Fruit fly (Drosophila melanogaster) whole organism, embryonic: Measurements from ENCODE around the gene scyl.

Experiments
- Ada2b ChIP-seq: fragments of 200-800 bp; sonication (Bioruptor generic); IDR thresholded peaks from 2 replicates; pipeline ENCODE4 v1.3.6; 2022; ENCODE audit warnings: missing biosample characterization, missing genetic modification characterization
- Bteb2 ChIP-seq: fragments of 200-800 bp; sonication (Bioruptor generic); optimal IDR thresholded peaks from 2 replicates; lab custom pipeline; 2016; ENCODE audit warnings: missing biosample characterization, missing genetic modification characterization
- CG11398 ChIP-seq: fragments of 200-800 bp; sonication (Bioruptor generic); optimal IDR thresholded peaks from 2 replicates; lab custom pipeline; 2016; ENCODE audit warnings: missing biosample characterization, missing genetic modification characterization
- CG12071 ChIP-seq: fragments of 200-800 bp; sonication (Bioruptor generic); optimal IDR thresholded peaks from 3 replicates; lab custom pipeline; 2018; ENCODE audit warnings: missing biosample characterization, mild to moderate bottlenecking, missing genetic modification characterization
- CG14710 ChIP-seq: fragments of 200-800 bp; sonication (Bioruptor generic); optimal IDR thresholded peaks from 3 replicates; lab custom pipeline; 2019; ENCODE audit warnings: missing biosample characterization, mild to moderate bottlenecking, missing genetic modification characterization, moderate library complexity
- CG17912 ChIP-seq: fragments of 200-800 bp; sonication (Bioruptor generic); optimal IDR thresholded peaks from 2 replicates; lab custom pipeline; 2018; ENCODE audit warnings: missing biosample characterization, mild to moderate bottlenecking, missing genetic modification characterization
- CG2712 ChIP-seq: fragments of 200-800 bp; optimal IDR thresholded peaks from 3 replicates; lab custom pipeline; 2019; ENCODE audit warnings: missing biosample characterization, mild to moderate bottlenecking, missing genetic modification characterization, moderate library complexity
- CG30403 ChIP-seq: fragments of 200-800 bp; sonication (Bioruptor generic); optimal IDR thresholded peaks from 3 replicates; lab custom pipeline; 2016; ENCODE audit warnings: missing biosample characterization, missing genetic modification characterization
- CG3838 ChIP-seq: fragments of 200-800 bp; sonication (Bioruptor generic); optimal IDR thresholded peaks from 3 replicates; lab custom pipeline; 2016; ENCODE audit warnings: missing biosample characterization, missing genetic modification characterization
- CG5180 ChIP-seq: fragments of 200-800 bp; sonication (Bioruptor generic); optimal IDR thresholded peaks from 3 replicates; lab custom pipeline; 2017; ENCODE audit warnings: missing biosample characterization, missing genetic modification characterization, mild to moderate bottlenecking, moderate library complexity, missing genetic modification reagents
- CG5245 ChIP-seq: fragments of 200-800 bp; sonication (Bioruptor generic); optimal IDR thresholded peaks from 3 replicates; lab custom pipeline; 2016; ENCODE audit warnings: missing biosample characterization, missing genetic modification characterization
- CG6689 ChIP-seq: fragments of 200-800 bp; sonication (Bioruptor generic); IDR thresholded peaks from 2 replicates; pipeline ENCODE4 v1.3.6; 2022; ENCODE audit warnings: missing biosample characterization, missing genetic modification characterization
- CG6854 ChIP-seq: fragments of 200-800 bp; sonication (Bioruptor generic); optimal IDR thresholded peaks from 3 replicates; lab custom pipeline; 2017; ENCODE audit warnings: missing biosample characterization, mild to moderate bottlenecking, missing genetic modification characterization
- CG8281 ChIP-seq: fragments of 200-800 bp; sonication (Bioruptor generic); optimal IDR thresholded peaks from 2 replicates; lab custom pipeline; 2018; ENCODE audit warnings: missing biosample characterization, mild to moderate bottlenecking, missing genetic modification characterization, moderate library complexity
- D19A ChIP-seq: fragments of 200-800 bp; optimal IDR thresholded peaks from 3 replicates; lab custom pipeline; 2019; ENCODE audit warnings: missing biosample characterization, mild to moderate bottlenecking, missing genetic modification characterization, moderate library complexity
- D19B ChIP-seq: fragments of 200-800 bp; sonication (Bioruptor generic); optimal IDR thresholded peaks from 2 replicates; lab custom pipeline; 2017; ENCODE audit warnings: missing biosample characterization, mild to moderate bottlenecking, missing genetic modification characterization
- Dad ChIP-seq: fragments of 200-800 bp; sonication (Bioruptor generic); optimal IDR thresholded peaks from 3 replicates; lab custom pipeline; 2016; ENCODE audit warnings: missing biosample characterization, missing genetic modification characterization
- Drgx ChIP-seq: fragments of 200-800 bp; sonication (Bioruptor generic); IDR thresholded peaks from 2 replicates; pipeline ENCODE4 v1.3.6; 2022; ENCODE audit warnings: missing biosample characterization, missing genetic modification characterization
- Ets65A ChIP-seq: fragments of 200-800 bp; sonication (Bioruptor generic); peaks from one replicate; lab custom pipeline; 2016; ENCODE audit warnings: missing biosample characterization, missing genetic modification characterization
- Hr78 ChIP-seq, 2 experiments: fragments of 200-800 bp in 1 of 2; fragments of >200 bp in 1 of 2; sonication (Bioruptor generic) in 1 of 2; optimal IDR thresholded peaks; 2 replicates each; lab custom pipeline; 2017 to 2019; ENCODE audit warnings: missing biosample characterization in 2 of 2, missing genetic modification characterization in 2 of 2, mild to moderate bottlenecking in 1 of 2, moderate library complexity in 1 of 2
- MESR4 ChIP-seq: fragments of 200-800 bp; sonication (Bioruptor generic); optimal IDR thresholded peaks from 2 replicates; lab custom pipeline; 2018; ENCODE audit warnings: missing biosample characterization, mild to moderate bottlenecking, missing genetic modification characterization, moderate library complexity
- Nf-YA ChIP-seq: fragments of 200-800 bp; sonication (Bioruptor generic); IDR thresholded peaks from 2 replicates; pipeline ENCODE4 v1.3.6; 2022; ENCODE audit warnings: missing biosample characterization, missing genetic modification characterization
- Trl ChIP-seq, 3 experiments: fragments of >200 bp in 2 of 3; fragments of 200-800 bp in 1 of 3; sonication (Bioruptor generic) in 1 of 3; optimal IDR thresholded peaks; 2 replicates in 1 of 3; 3 replicates in 2 of 3; lab custom pipeline; 2016 to 2017; ENCODE audit warnings: missing biosample characterization in 1 of 3, missing genetic modification characterization in 1 of 3
- ac ChIP-seq: fragments of 200-800 bp; sonication (Bioruptor generic); optimal IDR thresholded peaks from 3 replicates; lab custom pipeline; 2017; ENCODE audit warnings: missing biosample characterization, mild to moderate bottlenecking, missing genetic modification characterization
- ap ChIP-seq: fragments of 200-800 bp; sonication (Bioruptor generic); IDR thresholded peaks from 2 replicates; pipeline ENCODE4 v1.3.6; 2022; ENCODE audit warnings: missing biosample characterization, missing genetic modification characterization
- bab2 ChIP-seq: fragments of 200-800 bp; sonication (Bioruptor generic); optimal IDR thresholded peaks from 2 replicates; lab custom pipeline; 2016; ENCODE audit warnings: missing biosample characterization, missing genetic modification characterization
- bowl ChIP-seq: fragments of 200-800 bp; sonication (Bioruptor generic); IDR thresholded peaks from 2 replicates; pipeline ENCODE4 v1.3.6; 2022; ENCODE audit warnings: missing biosample characterization, missing genetic modification characterization
- cato ChIP-seq: fragments of 200-800 bp; sonication (Bioruptor generic); optimal IDR thresholded peaks from 2 replicates; lab custom pipeline; 2016; ENCODE audit warnings: missing biosample characterization, missing genetic modification characterization, borderline replicate concordance
- cg ChIP-seq: fragments of 200-800 bp; sonication (Bioruptor generic); optimal IDR thresholded peaks from 3 replicates; lab custom pipeline; 2019; ENCODE audit warnings: missing biosample characterization, mild to moderate bottlenecking, missing genetic modification characterization, moderate library complexity
- chm ChIP-seq: fragments of 200-800 bp; sonication (Bioruptor generic); IDR thresholded peaks from 2 replicates; pipeline ENCODE4 v1.3.6; 2022; ENCODE audit warnings: missing biosample characterization, missing genetic modification characterization
- dati ChIP-seq: fragments of 200-800 bp; sonication (Bioruptor generic); IDR thresholded peaks from 2 replicates; pipeline ENCODE4 v1.3.6; 2022; ENCODE audit warnings: missing biosample characterization, missing genetic modification characterization
- esg ChIP-seq: fragments of 200-800 bp; sonication (Bioruptor generic); conservative IDR thresholded peaks from 2 replicates; pipeline ENCODE4 v1.3.6; 2022; ENCODE audit warnings: missing biosample characterization, missing genetic modification characterization
- fd102C ChIP-seq: fragments of 200-800 bp; sonication (Bioruptor generic); optimal IDR thresholded peaks from 2 replicates; lab custom pipeline; 2018; ENCODE audit warnings: missing biosample characterization, mild to moderate bottlenecking, missing genetic modification characterization, moderate library complexity
- fd96Cb ChIP-seq: fragments of 200-800 bp; sonication (Bioruptor generic); optimal IDR thresholded peaks from 2 replicates; lab custom pipeline; 2018; ENCODE audit warnings: missing biosample characterization, mild to moderate bottlenecking, missing genetic modification characterization, moderate library complexity
- fru ChIP-seq: fragments of >200 bp; optimal IDR thresholded peaks from 2 replicates; lab custom pipeline; 2017
- gro ChIP-seq: fragments of 200-800 bp; sonication (Bioruptor generic); optimal IDR thresholded peaks from 2 replicates; lab custom pipeline; 2016; ENCODE audit warnings: missing biosample characterization, missing genetic modification characterization
- insv ChIP-seq, 2 experiments: fragments of 200-800 bp; sonication (Bioruptor generic); optimal IDR thresholded peaks; 3 replicates each; lab custom pipeline; 2016 to 2018; ENCODE audit warnings: missing biosample characterization in 2 of 2, missing genetic modification characterization in 2 of 2
- ken ChIP-seq: fragments of 200-800 bp; sonication (Bioruptor generic); IDR thresholded peaks from 3 replicates; pipeline ENCODE4 v1.3.6; 2022; ENCODE audit warnings: missing biosample characterization, missing genetic modification characterization
- lbe ChIP-seq: fragments of 200-800 bp; sonication (Bioruptor generic); optimal IDR thresholded peaks from 2 replicates; lab custom pipeline; 2016; ENCODE audit warnings: missing biosample characterization, mild to moderate bottlenecking, missing genetic modification characterization
- org-1 ChIP-seq: fragments of 200-800 bp; sonication (Bioruptor generic); optimal IDR thresholded peaks from 2 replicates; lab custom pipeline; 2017; ENCODE audit warnings: missing biosample characterization, missing genetic modification characterization
- p53 ChIP-seq: fragments of 200-800 bp; sonication (Bioruptor generic); optimal IDR thresholded peaks from 2 replicates; lab custom pipeline; 2016; ENCODE audit warnings: missing biosample characterization, missing genetic modification characterization
- peb ChIP-seq: fragments of 200-800 bp; sonication (Bioruptor generic); IDR thresholded peaks from 2 replicates; pipeline ENCODE4 v1.3.6; 2022; ENCODE audit warnings: missing biosample characterization, missing genetic modification characterization
- pho ChIP-seq: fragments of 200-800 bp; sonication (Bioruptor generic); optimal IDR thresholded peaks from 2 replicates; lab custom pipeline; 2016; ENCODE audit warnings: missing biosample characterization, missing genetic modification characterization
- phol ChIP-seq: fragments of 200-800 bp; sonication (Bioruptor generic); optimal IDR thresholded peaks from 3 replicates; lab custom pipeline; 2018; ENCODE audit warnings: missing biosample characterization, mild to moderate bottlenecking, missing genetic modification characterization, moderate library complexity
- sim ChIP-seq: fragments of 200-800 bp; sonication (Bioruptor generic); IDR thresholded peaks from 2 replicates; pipeline ENCODE4 v1.3.6; 2022; ENCODE audit warnings: missing biosample characterization, missing genetic modification characterization
- sima ChIP-seq: fragments of 200-800 bp; sonication (Bioruptor generic); optimal IDR thresholded peaks from 2 replicates; lab custom pipeline; 2016; ENCODE audit warnings: missing biosample characterization, missing genetic modification characterization
- slou ChIP-seq: fragments of 200-800 bp; sonication (Bioruptor generic); optimal IDR thresholded peaks from 3 replicates; lab custom pipeline; 2016; ENCODE audit warnings: missing biosample characterization, missing genetic modification characterization
- sob ChIP-seq: fragments of 200-800 bp; sonication (Bioruptor generic); IDR thresholded peaks from 2 replicates; pipeline ENCODE4 v1.3.6; 2022; ENCODE audit warnings: missing biosample characterization, missing genetic modification characterization
- ttk ChIP-seq: fragments of 200-800 bp; sonication (Bioruptor generic); IDR thresholded peaks from 2 replicates; pipeline ENCODE4 v2.1.2; 2022; ENCODE audit warnings: missing biosample characterization, missing genetic modification characterization
- unpg ChIP-seq: fragments of 200-800 bp; sonication (Bioruptor generic); optimal IDR thresholded peaks from 3 replicates; lab custom pipeline; 2018; ENCODE audit warnings: missing biosample characterization, mild to moderate bottlenecking, missing genetic modification characterization, moderate library complexity
- zf30C ChIP-seq: fragments of 200-800 bp; sonication (Bioruptor generic); optimal IDR thresholded peaks from 3 replicates; lab custom pipeline; 2018; ENCODE audit warnings: missing biosample characterization, mild to moderate bottlenecking, missing genetic modification characterization

scyl gene

dm6 chr3L:11296150-11296800, 44.2 kb downstream of the scyl start (continued):
- TF ChIP-seq ap: peak; percentile 55
- no peak for TF ChIP-seq sima
- peak; percentile 84 for TF ChIP-seq CG5180 (GFP tag; lab: Kevin White, UChicago)
- TF ChIP-seq CG3838 (GFP tag; lab: Kevin White, UChicago): peak; percentile 3
- peak; percentile 91 for TF ChIP-seq CG14710
- no peak for TF ChIP-seq bowl (GFP tag; lab: Robert Waterston, UW)
- TF ChIP-seq Nf-YA (GFP tag; lab: Robert Waterston, UW): peak; percentile 38; the same call in 1 of the 2 replicates
- peak; percentile 73 for TF ChIP-seq bab2 (GFP tag; lab: Kevin White, UChicago)
- peak; percentile 96 for TF ChIP-seq CG30403
- TF ChIP-seq org-1: peak; percentile 90
- TF ChIP-seq Dad (GFP tag; lab: Kevin White, UChicago): peak; percentile 65
- TF ChIP-seq Bteb2 (GFP tag; lab: Kevin White, UChicago): peak; percentile 77
- TF ChIP-seq, all 482 proteins: peak for 359

DNA sequence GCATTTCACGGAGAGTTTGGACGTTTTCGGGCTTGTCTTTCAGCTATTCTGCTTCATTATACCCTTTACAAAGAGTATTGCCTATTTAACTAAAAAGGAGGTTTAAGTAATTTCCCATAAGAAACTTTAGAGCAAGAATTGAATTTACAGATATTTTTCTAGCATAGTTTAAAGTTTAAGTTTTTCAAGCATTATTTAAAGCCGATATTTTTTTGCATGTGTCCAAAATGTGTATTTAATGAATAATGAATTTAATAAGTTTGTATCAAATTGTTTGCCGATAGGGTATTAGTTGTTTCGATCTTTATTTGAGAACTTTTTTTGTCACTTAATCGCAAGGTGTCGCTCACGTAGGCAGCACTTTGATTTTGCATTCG, 44.7 kb downstream of the scyl start:
- TF ChIP-seq ttk (GFP tag; lab: Robert Waterston, UW): no peak
- TF ChIP-seq Drgx: peak; percentile 51; the same call in 1 of the 2 replicates
- no peak for TF ChIP-seq ac (GFP tag; lab: Kevin White, UChicago)
- TF ChIP-seq CG8281 (tag; lab: Kevin White, UChicago): no peak
- peak; percentile 8; the same call in 1 of the 2 replicates for TF ChIP-seq Ada2b (GFP tag; lab: Robert Waterston, UW)
- TF ChIP-seq zf30C (GFP tag; lab: Kevin White, UChicago): no peak
- no peak for TF ChIP-seq unpg (GFP tag; lab: Kevin White, UChicago)
- no peak for TF ChIP-seq cato (GFP tag; lab: Kevin White, UChicago)
- TF ChIP-seq D19A (tag; lab: Kevin White, UChicago): peak; percentile 88
- no peak for TF ChIP-seq p53 (GFP tag; lab: Kevin White, UChicago)
- TF ChIP-seq peb (GFP tag; lab: Robert Waterston, UW): no peak
- no peak for TF ChIP-seq MESR4 (GFP tag; lab: Kevin White, UChicago)
- TF ChIP-seq CG2712 (tag; lab: Kevin White, UChicago): peak; percentile 11
- no peak for TF ChIP-seq CG17912 (GFP tag; lab: Kevin White, UChicago)
- no peak for TF ChIP-seq pho (GFP tag; lab: Kevin White, UChicago)
- TF ChIP-seq CG11398 (GFP tag; lab: Kevin White, UChicago): no peak
- TF ChIP-seq insv (GFP tag; optimal IDR thresholded peaks at IDR 0.05; lab: Kevin White, UChicago): no peak
- TF ChIP-seq sim (GFP tag; lab: Robert Waterston, UW): no peak
- no peak for TF ChIP-seq CG6854 (GFP tag; lab: Kevin White, UChicago)
- TF ChIP-seq CG5245 (GFP tag; lab: Kevin White, UChicago): no peak
- no peak for TF ChIP-seq CG12071 (GFP tag; lab: Kevin White, UChicago)
- peak; percentile 52 for TF ChIP-seq lbe (GFP tag; lab: Kevin White, UChicago)
- TF ChIP-seq esg (GFP tag; lab: Robert Waterston, UW): no peak
- no peak for TF ChIP-seq chm (GFP tag; lab: Robert Waterston, UW)
- TF ChIP-seq sob: no peak
- TF ChIP-seq fru (lab: Kevin White, UChicago): no peak
- peak; percentile 2 for TF ChIP-seq D19B (GFP tag; lab: Kevin White, UChicago)
- no peak for TF ChIP-seq Ets65A (GFP tag; lab: Kevin White, UChicago)
- peak in 1 of 2 experiments; percentile 41 for TF ChIP-seq Trl (optimal IDR thresholded peaks at IDR 0.05; lab: Kevin White, UChicago)
- no peak for TF ChIP-seq Trl (GFP tag; optimal IDR thresholded peaks at IDR 0.05; lab: Kevin White, UChicago)
- TF ChIP-seq fd102C (GFP tag; lab: Kevin White, UChicago): no peak
- TF ChIP-seq Hr78 (GFP tag; optimal IDR thresholded peaks at IDR 0.05; lab: Kevin White, UChicago): no peak
- TF ChIP-seq phol (tag; lab: Kevin White, UChicago): peak; percentile 26
- no peak for TF ChIP-seq gro
- TF ChIP-seq cg (GFP tag; lab: Kevin White, UChicago): no peak
- TF ChIP-seq dati (GFP tag; lab: Robert Waterston, UW): no peak
- no peak for TF ChIP-seq fd96Cb (tag; lab: Kevin White, UChicago)
- TF ChIP-seq CG6689 (GFP tag; lab: Robert Waterston, UW): no peak
- no peak for TF ChIP-seq ken
- TF ChIP-seq slou (GFP tag; lab: Kevin White, UChicago): no peak
